Fruit fly (Drosophila melanogaster) whole organism, adult: ENCODE measurements around the gene Btk.

ENCODE experiments used
- CG11617 ChIP-seq: fragments of 200-800 bp; sonication (Bioruptor generic); optimal IDR thresholded peaks from 2 replicates; lab custom pipeline; 2017; ENCODE audit warnings: mild to moderate bottlenecking, missing biosample characterization, missing genetic modification reagents, missing genetic modification characterization
- CG12768 ChIP-seq: fragments of 200-800 bp; sonication (Bioruptor generic); optimal IDR thresholded peaks from 2 replicates; lab custom pipeline; 2017; ENCODE audit warnings: missing biosample characterization, missing genetic modification characterization, mild to moderate bottlenecking, moderate library complexity, missing genetic modification reagents
- CG14711 ChIP-seq: fragments of 200-800 bp; sonication (Bioruptor generic); optimal IDR thresholded peaks from 2 replicates; lab custom pipeline; 2018; ENCODE audit warnings: missing biosample characterization, mild to moderate bottlenecking, missing genetic modification characterization, moderate library complexity
- CG5204 ChIP-seq: fragments of 200-800 bp; sonication (Bioruptor generic); optimal IDR thresholded peaks from 2 replicates; lab custom pipeline; 2016; ENCODE audit warnings: missing biosample characterization, missing genetic modification characterization
- Crg-1 ChIP-seq: fragments of 200-800 bp; sonication (Bioruptor generic); optimal IDR thresholded peaks from 2 replicates; lab custom pipeline; 2016; ENCODE audit warnings: missing biosample characterization, missing genetic modification characterization
- Mnt ChIP-seq: fragments of 200-800 bp; sonication (Bioruptor generic); optimal IDR thresholded peaks from 2 replicates; lab custom pipeline; 2016; ENCODE audit warnings: missing biosample characterization, mild to moderate bottlenecking, missing genetic modification characterization
- bab1 ChIP-seq: fragments of 200-800 bp; sonication (Bioruptor generic); optimal IDR thresholded peaks from 3 replicates; lab custom pipeline; 2019; ENCODE audit warnings: missing biosample characterization, mild to moderate bottlenecking, missing genetic modification characterization, moderate library complexity
- cnc ChIP-seq, 2 experiments: fragments of >200 bp; optimal IDR thresholded peaks; 2 replicates each; lab custom pipeline; 2017
- kay ChIP-seq: fragments of 200-800 bp; sonication (Bioruptor generic); peaks from one replicate; lab custom pipeline; 2016; ENCODE audit warnings: missing biosample characterization, missing genetic modification characterization, borderline replicate concordance
- ovo ChIP-seq: fragments of 200-800 bp; sonication (Bioruptor generic); optimal IDR thresholded peaks from 2 replicates; lab custom pipeline; 2016; ENCODE audit warnings: missing biosample characterization, missing genetic modification characterization
- pad ChIP-seq: fragments of 200-800 bp; sonication (Bioruptor generic); optimal IDR thresholded peaks from 3 replicates; lab custom pipeline; 2017; ENCODE audit warnings: missing biosample characterization, missing genetic modification characterization, mild to moderate bottlenecking, moderate library complexity, missing genetic modification reagents
- toe ChIP-seq: fragments of 200-800 bp; sonication (Bioruptor generic); optimal IDR thresholded peaks from 2 replicates; lab custom pipeline; 2016; ENCODE audit warnings: missing biosample characterization, missing genetic modification characterization

DNA sequence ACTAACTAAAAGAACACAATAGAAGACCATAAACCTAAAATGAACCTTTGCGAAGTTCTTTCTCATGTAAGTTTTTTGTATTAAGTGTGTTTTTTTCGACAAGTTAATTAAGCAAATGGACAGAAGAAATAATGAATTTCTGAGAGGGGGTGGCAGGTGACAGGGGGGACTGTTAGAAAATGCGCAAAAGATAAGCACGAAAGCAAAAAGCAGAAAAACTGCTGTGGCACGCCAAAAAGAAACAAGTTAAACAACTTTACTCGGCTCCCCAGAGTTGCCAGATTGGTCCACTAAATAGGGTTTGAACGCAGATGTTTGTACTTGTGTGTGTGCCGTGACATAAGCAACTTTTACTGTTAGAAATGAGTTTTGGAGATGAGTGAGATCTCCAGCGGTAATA, 24.0 kb downstream of the Btk start:
- TF ChIP-seq CG5204 (GFP tag; lab: Kevin White, UChicago) (no peak), Crg-1 (GFP tag; lab: Kevin White, UChicago) (no peak), kay (GFP tag; lab: Kevin White, UChicago) (no peak), Mnt (GFP tag; lab: Kevin White, UChicago) (no peak), CG11617 (GFP tag; lab: Kevin White, UChicago) (no peak), CG12768 (GFP tag; lab: Kevin White, UChicago) (no peak), cnc (optimal IDR thresholded peaks at IDR 0.05; lab: Kevin White, UChicago) (no peak), CG14711 (tag; lab: Kevin White, UChicago) (peak; percentile 42), ovo (no peak), pad (GFP tag; lab: Kevin White, UChicago) (no peak), toe (GFP tag; lab: Kevin White, UChicago) (no peak), bab1 (GFP tag; lab: Kevin White, UChicago) (no peak)
